Worm (Caenorhabditis elegans): ENCODE measurements around the gene Y54E2A.10.

Gene Y54E2A.10

ce11 chrII:14814894-14815568, 24.2 kb downstream of the Y54E2A.10 start, which contains the start of gene W01D2.1 (continued):
- TF ChIP-seq efl-3 (GFP tag; optimal IDR thresholded peaks at IDR 0.05) (no peak), nhr-90 (tag; optimal IDR thresholded peaks at IDR 0.05; ENCODE audit: poor library complexity) (peak; percentile 54), fkh-10 (GFP tag; optimal IDR thresholded peaks at IDR 0.05) (peak; percentile 28), nhr-47 (tag; optimal IDR thresholded peaks at IDR 0.05) (peak; percentile 73), hpl-2 (GFP tag; optimal IDR thresholded peaks at IDR 0.05) (no peak), grh-1 (GFP tag; IDR thresholded peaks at IDR 0.05) (no peak), aly-2 (tag; optimal IDR thresholded peaks at IDR 0.05) (no peak), egl-13 (tag; optimal IDR thresholded peaks at IDR 0.05) (no peak), ama-1 (optimal IDR thresholded peaks at IDR 0.05) (peak; percentile 24), C16A3.4 (tag; optimal IDR thresholded peaks at IDR 0.05) (peak; percentile 78), sptf-1 (tag; optimal IDR thresholded peaks at IDR 0.05) (no peak), F16B12.6 (tag; optimal IDR thresholded peaks at IDR 0.05) (peak; percentile 49), C04F5.9 (tag; optimal IDR thresholded peaks at IDR 0.05) (no peak), alr-1 (tag; optimal IDR thresholded peaks at IDR 0.05; ENCODE audit: borderline replicate concordance) (no peak), unc-86 (tag; optimal IDR thresholded peaks at IDR 0.05) (peak; percentile 17), mdl-1 (tag; optimal IDR thresholded peaks at IDR 0.05) (peak in 1 of 2 experiments; percentile 57), nhr-237 (tag; optimal IDR thresholded peaks at IDR 0.05) (no peak), jun-1 (tag; optimal IDR thresholded peaks at IDR 0.05) (peak; percentile 29), elt-3 (tag; optimal IDR thresholded peaks at IDR 0.05) (peak in 2 of 6 experiments; percentile 18 to 64), nhr-71 (tag; optimal IDR thresholded peaks at IDR 0.05) (peak; percentile 76), dsc-1 (tag; optimal IDR thresholded peaks at IDR 0.05) (peak; percentile 41), tbx-2 (tag; optimal IDR thresholded peaks at IDR 0.05) (peak; percentile 58), ceh-82 (tag; optimal IDR thresholded peaks at IDR 0.05) (peak in 2 of 3 experiments; percentile 48 to 83), nhr-20 (tag; optimal IDR thresholded peaks at IDR 0.05) (peak; percentile 77), lin-39 (tag; optimal IDR thresholded peaks at IDR 0.05) (peak; percentile 32), snpc-4 (tag; optimal IDR thresholded peaks at IDR 0.05) (peak; percentile 75), ces-1 (GFP tag; optimal IDR thresholded peaks at IDR 0.05) (no peak), lin-15B (tag; optimal IDR thresholded peaks at IDR 0.05) (peak; percentile 61), lin-14 (GFP tag; optimal IDR thresholded peaks at IDR 0.05) (peak; percentile 63), efl-1 (optimal IDR thresholded peaks at IDR 0.05) (peak; percentile 71 to 93), efl-1 (GFP tag; optimal IDR thresholded peaks at IDR 0.05 in 1 of 2) (peak; percentile 92 to 99), nhr-76 (tag; optimal IDR thresholded peaks at IDR 0.05) (no peak), fos-1 (tag; optimal IDR thresholded peaks at IDR 0.05) (peak; percentile 62), nhr-77 (tag; optimal IDR thresholded peaks at IDR 0.05) (peak; percentile 88), snu-23 (GFP tag; optimal IDR thresholded peaks at IDR 0.05) (peak; percentile 76), pqm-1 (tag; optimal IDR thresholded peaks at IDR 0.05) (no peak), ceh-88 (GFP tag; IDR thresholded peaks at IDR 0.05) (no peak), ceh-90 (tag; optimal IDR thresholded peaks at IDR 0.05) (no peak), nhr-11 (tag; optimal IDR thresholded peaks at IDR 0.05) (no peak), nhr-84 (tag; optimal IDR thresholded peaks at IDR 0.05) (no peak), tlp-1 (tag; optimal IDR thresholded peaks at IDR 0.05) (no peak), lin-35 (GFP tag; optimal IDR thresholded peaks at IDR 0.05) (peak; percentile 93 to 96), ceh-8 (GFP tag; optimal IDR thresholded peaks at IDR 0.05) (no peak), pag-3 (tag; optimal IDR thresholded peaks at IDR 0.05; ENCODE audit: borderline replicate concordance, insufficient read depth) (no peak), fkh-8 (tag; optimal IDR thresholded peaks at IDR 0.05) (peak; percentile 73), hlh-17 (GFP tag; optimal IDR thresholded peaks at IDR 0.05; ENCODE audit: borderline replicate concordance) (no peak)
